Worm (Caenorhabditis elegans) whole organism, mixed stage, embryonic: Measurements from ENCODE around the gene F09G2.8.

Experiments
- lin-13 ChIP-seq: fragments of 150-350 bp; optimal IDR thresholded peaks from 2 replicates; lab custom pipeline; 2014; ENCODE audit warnings: missing biosample characterization, missing genetic modification characterization
- nhr-2 ChIP-seq: fragments of 150-350 bp; optimal IDR thresholded peaks from 2 replicates; lab custom pipeline; 2014; ENCODE audit warnings: missing biosample characterization, missing genetic modification characterization
- nhr-28 ChIP-seq: fragments of 150-350 bp; optimal IDR thresholded peaks from 2 replicates; lab custom pipeline; 2014; ENCODE audit warnings: missing biosample characterization, missing genetic modification characterization
- snpc-4 ChIP-seq: fragments of 150-350 bp; optimal IDR thresholded peaks from 2 replicates; lab custom pipeline; 2014; ENCODE audit warnings: missing biosample characterization, missing genetic modification characterization
- sptf-1 ChIP-seq: sonication (generic microtip); optimal IDR thresholded peaks from 2 replicates; lab custom pipeline; 2017; ENCODE audit warnings: mild to moderate bottlenecking, missing genetic modification characterization, moderate library complexity, missing compliant biosample characterization
- unc-120 ChIP-seq: sonication (generic microtip); optimal IDR thresholded peaks from 2 replicates; lab custom pipeline; 2017; ENCODE audit warnings: missing genetic modification characterization, missing compliant biosample characterization; ENCODE audit not compliant: poor library complexity, severe bottlenecking
- unc-39 ChIP-seq: fragments of 150-350 bp; optimal IDR thresholded peaks from 2 replicates; lab custom pipeline; 2014; ENCODE audit warnings: missing biosample characterization, missing genetic modification characterization
- unc-62 ChIP-seq: fragments of 150-350 bp; optimal IDR thresholded peaks from 2 replicates; lab custom pipeline; 2014; ENCODE audit warnings: missing biosample characterization, missing genetic modification reagents, missing genetic modification characterization

DNA sequence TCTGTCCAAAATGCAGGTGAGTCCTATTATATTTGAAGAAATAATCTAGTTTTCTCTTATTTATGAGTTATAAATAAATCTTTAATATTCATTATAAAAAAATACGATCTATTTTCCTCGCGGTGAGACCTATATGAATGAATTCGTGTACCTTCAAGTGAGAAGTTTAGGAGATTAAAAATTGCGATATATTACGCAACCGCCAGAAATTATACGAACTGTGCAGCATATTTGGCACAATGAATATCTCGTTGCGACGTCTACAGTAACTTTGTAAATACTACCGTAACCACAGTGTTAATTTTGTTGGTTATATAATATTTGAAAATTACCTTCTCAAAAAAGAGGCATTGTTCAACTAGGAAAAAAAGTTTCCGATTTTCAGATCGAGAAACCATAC is 30.9 kb upstream of the F09G2.8 start:
- TF ChIP-seq nhr-28 (tag; lab: Kevin White, UChicago) (no peak), nhr-2 (tag; lab: Kevin White, UChicago) (no peak), snpc-4 (tag; lab: Kevin White, UChicago) (no peak), unc-39 (tag; lab: Kevin White, UChicago) (no peak), lin-13 (tag; lab: Kevin White, UChicago) (no peak), unc-62 (GFP tag; lab: Kevin White, UChicago) (no peak), sptf-1 (tag; lab: Kevin White, UChicago) (no peak), unc-120 (no peak)
